Fruit fly (Drosophila melanogaster) whole organism, embryonic: ENCODE data around the gene fd96Ca.
A peak's percentile ranks its signal among the peaks of the same experiment; 100 is the strongest.

Source experiments
- B-H1 ChIP-seq: fragments of 200-800 bp; sonication (Bioruptor generic); IDR thresholded peaks from 3 replicates; pipeline ENCODE4 v1.3.6; 2022; ENCODE audit warnings: missing biosample characterization, missing genetic modification characterization
- Bgb ChIP-seq: fragments of 200-800 bp; sonication (Bioruptor generic); IDR thresholded peaks from 2 replicates; pipeline ENCODE4 v1.3.6; 2022; ENCODE audit warnings: missing biosample characterization, missing genetic modification characterization; ENCODE audit not compliant: partially characterized antibody
- Blimp-1 ChIP-seq: fragments of 200-800 bp; sonication (Bioruptor generic); optimal IDR thresholded peaks from 3 replicates; lab custom pipeline; 2018; ENCODE audit warnings: missing biosample characterization, missing genetic modification characterization, mild to moderate bottlenecking, moderate library complexity, missing genetic modification reagents
- CG10209 ChIP-seq: fragments of 200-800 bp; sonication (Bioruptor generic); optimal IDR thresholded peaks from 3 replicates; lab custom pipeline; 2017; ENCODE audit warnings: missing biosample characterization, mild to moderate bottlenecking, missing genetic modification characterization, missing genetic modification reagents
- CG10959 ChIP-seq: fragments of 200-800 bp; sonication (Bioruptor generic); IDR thresholded peaks from 2 replicates; pipeline ENCODE4 v1.3.6; 2022; ENCODE audit warnings: missing biosample characterization, missing genetic modification characterization
- CG11398 ChIP-seq: fragments of 200-800 bp; sonication (Bioruptor generic); optimal IDR thresholded peaks from 2 replicates; lab custom pipeline; 2016; ENCODE audit warnings: missing biosample characterization, missing genetic modification characterization
- CG11696 ChIP-seq: fragments of 200-800 bp; sonication (Bioruptor generic); IDR thresholded peaks from 2 replicates; pipeline ENCODE4 v1.3.6; 2022; ENCODE audit warnings: missing biosample characterization, missing genetic modification characterization
- CG16863 ChIP-seq: fragments of 200-800 bp; sonication (Bioruptor generic); optimal IDR thresholded peaks from 3 replicates; lab custom pipeline; 2016; ENCODE audit warnings: missing biosample characterization, missing genetic modification characterization
- CG17186 ChIP-seq: fragments of 200-800 bp; sonication (Bioruptor generic); optimal IDR thresholded peaks from 3 replicates; lab custom pipeline; 2017; ENCODE audit warnings: missing biosample characterization, missing genetic modification reagents, missing genetic modification characterization
- CG32767 ChIP-seq: fragments of 200-800 bp; sonication (Bioruptor generic); IDR thresholded peaks from 2 replicates; pipeline ENCODE4 v1.3.6; 2022; ENCODE audit warnings: missing biosample characterization, missing genetic modification characterization
- CG4328 ChIP-seq: fragments of 200-800 bp; sonication (Bioruptor generic); optimal IDR thresholded peaks from 3 replicates; lab custom pipeline; 2017; ENCODE audit warnings: missing biosample characterization, missing genetic modification reagents, missing genetic modification characterization
- CG4617 ChIP-seq: fragments of 200-800 bp; sonication (Bioruptor generic); optimal IDR thresholded peaks from 3 replicates; lab custom pipeline; 2016; ENCODE audit warnings: missing biosample characterization, missing genetic modification characterization, borderline replicate concordance
- CG4854 ChIP-seq: fragments of 200-800 bp; sonication (Bioruptor generic); optimal IDR thresholded peaks from 2 replicates; lab custom pipeline; 2016; ENCODE audit warnings: missing biosample characterization, missing genetic modification characterization, inconsistent platforms
- CG6791 ChIP-seq: fragments of 200-800 bp; sonication (Bioruptor generic); IDR thresholded peaks from 3 replicates; pipeline ENCODE4 v1.3.6; 2022; ENCODE audit warnings: missing biosample characterization, missing genetic modification characterization; ENCODE audit not compliant: partially characterized antibody
- CG7786 ChIP-seq: fragments of 200-800 bp; sonication (Bioruptor generic); optimal IDR thresholded peaks from 2 replicates; lab custom pipeline; 2016; ENCODE audit warnings: missing biosample characterization, missing genetic modification characterization
- CG7963 ChIP-seq: fragments of 200-800 bp; sonication (Bioruptor generic); IDR thresholded peaks from 3 replicates; pipeline ENCODE4 v1.3.6; 2022; ENCODE audit warnings: missing biosample characterization, missing genetic modification characterization; ENCODE audit not compliant: partially characterized antibody
- CG8290 ChIP-seq, 3 experiments: fragments of 200-800 bp; sonication (Bioruptor generic); optimal IDR thresholded peaks; 2 replicates each; lab custom pipeline; 2016 to 2019; ENCODE audit warnings: missing biosample characterization in 3 of 3, missing genetic modification characterization in 3 of 3, mild to moderate bottlenecking in 2 of 3, moderate library complexity in 1 of 3
- CG9932 ChIP-seq: fragments of 200-800 bp; sonication (Bioruptor generic); IDR thresholded peaks from 2 replicates; pipeline ENCODE4 v1.3.6; 2022; ENCODE audit warnings: missing biosample characterization, missing genetic modification characterization
- CHES-1-like ChIP-seq: fragments of 200-800 bp; sonication (Bioruptor generic); optimal IDR thresholded peaks from 2 replicates; lab custom pipeline; 2016; ENCODE audit warnings: missing biosample characterization, missing genetic modification characterization
- D19B ChIP-seq: fragments of 200-800 bp; sonication (Bioruptor generic); optimal IDR thresholded peaks from 2 replicates; lab custom pipeline; 2017; ENCODE audit warnings: missing biosample characterization, mild to moderate bottlenecking, missing genetic modification characterization
- Ets97D ChIP-seq: fragments of 200-800 bp; sonication (Bioruptor generic); optimal IDR thresholded peaks from 3 replicates; lab custom pipeline; 2016; ENCODE audit warnings: missing biosample characterization, missing genetic modification characterization
- Fer3 ChIP-seq: fragments of 200-800 bp; sonication (Bioruptor generic); optimal IDR thresholded peaks from 2 replicates; lab custom pipeline; 2018; ENCODE audit warnings: missing biosample characterization, mild to moderate bottlenecking, missing genetic modification characterization, moderate library complexity
- GATAe ChIP-seq: fragments of 200-800 bp; sonication (Bioruptor generic); conservative IDR thresholded peaks from 2 replicates; pipeline ENCODE4 v1.3.6; 2022; ENCODE audit warnings: missing biosample characterization, missing genetic modification characterization
- HLHmδ ChIP-seq: fragments of 200-800 bp; sonication (Bioruptor generic); optimal IDR thresholded peaks from 2 replicates; lab custom pipeline; 2018; ENCODE audit warnings: missing biosample characterization, mild to moderate bottlenecking, missing genetic modification characterization, moderate library complexity
- Hey ChIP-seq: fragments of 200-800 bp; sonication (Bioruptor generic); optimal IDR thresholded peaks from 3 replicates; lab custom pipeline; 2018; ENCODE audit warnings: missing biosample characterization, mild to moderate bottlenecking, missing genetic modification characterization
- Hr39 ChIP-seq: fragments of >200 bp; optimal IDR thresholded peaks from 2 replicates; lab custom pipeline; 2017
- Hr78 ChIP-seq, 2 experiments: fragments of 200-800 bp in 1 of 2; fragments of >200 bp in 1 of 2; sonication (Bioruptor generic) in 1 of 2; optimal IDR thresholded peaks; 2 replicates each; lab custom pipeline; 2017 to 2019; ENCODE audit warnings: missing biosample characterization in 2 of 2, missing genetic modification characterization in 2 of 2, mild to moderate bottlenecking in 1 of 2, moderate library complexity in 1 of 2
- Lpt ChIP-seq: fragments of >200 bp; optimal IDR thresholded peaks from 2 replicates; lab custom pipeline; 2018; ENCODE audit warnings: missing biosample characterization, missing genetic modification characterization
- Nf-YA ChIP-seq: fragments of 200-800 bp; sonication (Bioruptor generic); IDR thresholded peaks from 2 replicates; pipeline ENCODE4 v1.3.6; 2022; ENCODE audit warnings: missing biosample characterization, missing genetic modification characterization
- Optix ChIP-seq: fragments of 200-800 bp; sonication (Bioruptor generic); IDR thresholded peaks from 3 replicates; pipeline ENCODE4 v1.3.6; 2022; ENCODE audit warnings: missing biosample characterization, missing genetic modification characterization
- Scr ChIP-seq: fragments of 200-800 bp; sonication (Bioruptor generic); IDR thresholded peaks from 2 replicates; pipeline ENCODE4 v1.3.6; 2022; ENCODE audit warnings: missing biosample characterization, missing genetic modification characterization; ENCODE audit not compliant: partially characterized antibody
- ap ChIP-seq: fragments of 200-800 bp; sonication (Bioruptor generic); IDR thresholded peaks from 2 replicates; pipeline ENCODE4 v1.3.6; 2022; ENCODE audit warnings: missing biosample characterization, missing genetic modification characterization
- bowl ChIP-seq: fragments of 200-800 bp; sonication (Bioruptor generic); IDR thresholded peaks from 2 replicates; pipeline ENCODE4 v1.3.6; 2022; ENCODE audit warnings: missing biosample characterization, missing genetic modification characterization
- br ChIP-seq: fragments of >200 bp; optimal IDR thresholded peaks from 2 replicates; lab custom pipeline; 2017
- croc ChIP-seq: fragments of 200-800 bp; sonication (Bioruptor generic); conservative IDR thresholded peaks from 3 replicates; pipeline ENCODE4 v1.3.6; 2022; ENCODE audit warnings: missing biosample characterization, missing genetic modification characterization
- disco-r ChIP-seq: fragments of 200-800 bp; sonication (Bioruptor generic); optimal IDR thresholded peaks from 2 replicates; lab custom pipeline; 2016; ENCODE audit warnings: missing biosample characterization, missing genetic modification characterization
- hb ChIP-seq: fragments of 200-800 bp; sonication (Bioruptor generic); IDR thresholded peaks from 3 replicates; pipeline ENCODE4 v1.3.6; 2022; ENCODE audit warnings: missing biosample characterization, missing genetic modification characterization; ENCODE audit not compliant: partially characterized antibody
- hbn ChIP-seq: fragments of 200-800 bp; sonication (Bioruptor generic); IDR thresholded peaks from 2 replicates; pipeline ENCODE4 v1.3.6; 2022; ENCODE audit warnings: missing biosample characterization, missing genetic modification characterization; ENCODE audit not compliant: partially characterized antibody
- kay ChIP-seq: fragments of 200-800 bp; sonication (Bioruptor generic); optimal IDR thresholded peaks from 2 replicates; lab custom pipeline; 2016; ENCODE audit warnings: missing biosample characterization, missing genetic modification characterization
- lab ChIP-seq: fragments of 200-800 bp; sonication (Bioruptor generic); optimal IDR thresholded peaks from 3 replicates; lab custom pipeline; 2017; ENCODE audit warnings: missing biosample characterization, missing genetic modification characterization, mild to moderate bottlenecking, moderate library complexity, missing genetic modification reagents
- prd ChIP-seq, 3 experiments: fragments of >200 bp in 2 of 3; fragments of 200-800 bp in 1 of 3; sonication (Bioruptor generic) in 1 of 3; optimal IDR thresholded peaks in 2 of 3; IDR thresholded peaks in 1 of 3; 2 replicates in 2 of 3; 3 replicates in 1 of 3; pipeline versions ENCODE4 v1.3.6 to Lab custom; 2017 to 2022; ENCODE audit warnings: missing biosample characterization in 1 of 3, missing genetic modification characterization in 1 of 3
- pzg ChIP-seq: fragments of 200-800 bp; sonication (Bioruptor generic); optimal IDR thresholded peaks from 3 replicates; lab custom pipeline; 2018; ENCODE audit warnings: missing biosample characterization, mild to moderate bottlenecking, missing genetic modification characterization, moderate library complexity
- row ChIP-seq: fragments of 200-800 bp; sonication (Bioruptor generic); IDR thresholded peaks from 3 replicates; pipeline ENCODE4 v1.3.6; 2022; ENCODE audit warnings: missing biosample characterization, missing genetic modification characterization
- sc ChIP-seq, 3 experiments: fragments of >200 bp in 2 of 3; fragments of 200-800 bp in 1 of 3; sonication (Bioruptor generic) in 1 of 3; optimal IDR thresholded peaks; 2 replicates in 2 of 3; 3 replicates in 1 of 3; lab custom pipeline; 2017; ENCODE audit warnings: mild to moderate bottlenecking in 1 of 3, missing biosample characterization in 1 of 3, missing genetic modification characterization in 1 of 3, missing genetic modification reagents in 1 of 3
- slbo ChIP-seq: fragments of 200-800 bp; sonication (Bioruptor generic); IDR thresholded peaks from 2 replicates; pipeline ENCODE4 v1.3.6; 2022; ENCODE audit warnings: missing biosample characterization, missing genetic modification characterization
- slou ChIP-seq: fragments of 200-800 bp; sonication (Bioruptor generic); optimal IDR thresholded peaks from 3 replicates; lab custom pipeline; 2016; ENCODE audit warnings: missing biosample characterization, missing genetic modification characterization
- sqz ChIP-seq: fragments of 200-800 bp; sonication (Bioruptor generic); optimal IDR thresholded peaks from 3 replicates; lab custom pipeline; 2018; ENCODE audit warnings: missing biosample characterization, mild to moderate bottlenecking, missing genetic modification characterization
- ssp ChIP-seq: fragments of 200-800 bp; sonication (Bioruptor generic); IDR thresholded peaks from 2 replicates; pipeline ENCODE4 v1.3.6; 2022; ENCODE audit warnings: missing biosample characterization, missing genetic modification characterization
- zen ChIP-seq: fragments of 200-800 bp; sonication (Bioruptor generic); optimal IDR thresholded peaks from 3 replicates; lab custom pipeline; 2018; ENCODE audit warnings: missing biosample characterization, mild to moderate bottlenecking, missing genetic modification characterization, moderate library complexity

The fd96Ca gene

dm6 chr3R:25039028-25039476 lies 43.4 kb upstream of the fd96Ca start, which contains the start of the genes Ythdf and bai (continued):
- TF ChIP-seq CG10959 (GFP tag; lab: Robert Waterston, UW), result no peak
- no peak for TF ChIP-seq HLHmδ (GFP tag; lab: Kevin White, UChicago)
- peak; percentile 81 for TF ChIP-seq hbn
- no peak for TF ChIP-seq CG11696
- peak; percentile 78 for TF ChIP-seq hb (GFP tag; lab: Robert Waterston, UW)
- peak; percentile 92 for TF ChIP-seq CG17186 (GFP tag; lab: Kevin White, UChicago)
- TF ChIP-seq kay (GFP tag; lab: Kevin White, UChicago), result peak; percentile 19
- no peak for TF ChIP-seq CG9932 (GFP tag; lab: Robert Waterston, UW)
- no peak for TF ChIP-seq br
- peak; percentile 2 for TF ChIP-seq CG11398 (GFP tag; lab: Kevin White, UChicago)
- TF ChIP-seq Lpt (GFP tag; lab: Kevin White, UChicago), result no peak
- no peak for TF ChIP-seq Hr78 (GFP tag; optimal IDR thresholded peaks at IDR 0.05; lab: Kevin White, UChicago)
- peak; percentile 64; the same call in 1 of the 2 replicates for TF ChIP-seq slbo (GFP tag; lab: Robert Waterston, UW)
- peak; percentile 55 for TF ChIP-seq CG7786 (GFP tag; lab: Kevin White, UChicago)
- no peak for TF ChIP-seq Nf-YA (GFP tag; lab: Robert Waterston, UW)
- TF ChIP-seq CG4617 (GFP tag; lab: Kevin White, UChicago), result peak; percentile 78
- TF ChIP-seq pzg (GFP tag; lab: Kevin White, UChicago), result peak; percentile 84
- TF ChIP-seq croc (GFP tag; lab: Robert Waterston, UW), result no peak
- TF ChIP-seq CHES-1-like (GFP tag; lab: Kevin White, UChicago), result peak; percentile 61
- TF ChIP-seq slou, result peak; percentile 37
- no peak for TF ChIP-seq Hey (tag; lab: Kevin White, UChicago)
- TF ChIP-seq sc (optimal IDR thresholded peaks at IDR 0.05; lab: Kevin White, UChicago), result no peak
- TF ChIP-seq sc (GFP tag; optimal IDR thresholded peaks at IDR 0.05; lab: Kevin White, UChicago), result no peak
- TF ChIP-seq row (GFP tag; lab: Robert Waterston, UW), result peak; percentile 60
- TF ChIP-seq D19B, result no peak
- no peak for TF ChIP-seq CG4328 (GFP tag; lab: Kevin White, UChicago)
- TF ChIP-seq Hr39, result no peak
- TF ChIP-seq Bgb (GFP tag; lab: Robert Waterston, UW), result peak; percentile 83
- no peak for TF ChIP-seq lab (GFP tag; lab: Kevin White, UChicago)
- peak; percentile 67 for TF ChIP-seq Ets97D (GFP tag; lab: Kevin White, UChicago)
- TF ChIP-seq CG4854 (GFP tag; lab: Kevin White, UChicago), result peak; percentile 4
- no peak for TF ChIP-seq disco-r (GFP tag; lab: Kevin White, UChicago)
- no peak for TF ChIP-seq ap
- TF ChIP-seq Fer3, result no peak
- peak; percentile 91 for TF ChIP-seq Scr (GFP tag; lab: Robert Waterston, UW)
- no peak for TF ChIP-seq B-H1 (GFP tag; lab: Robert Waterston, UW)
- no peak for TF ChIP-seq GATAe (GFP tag; lab: Robert Waterston, UW)
- no peak for TF ChIP-seq sqz
- TF ChIP-seq bowl (GFP tag; lab: Robert Waterston, UW), result no peak
- TF ChIP-seq Blimp-1 (GFP tag; lab: Kevin White, UChicago), result no peak
- TF ChIP-seq CG7963, result peak; percentile 55; the same call in 1 of the 3 replicates
- TF ChIP-seq prd (optimal IDR thresholded peaks at IDR 0.05; lab: Kevin White, UChicago), result no peak
- no peak for TF ChIP-seq prd (GFP tag; IDR thresholded peaks at IDR 0.05; lab: Robert Waterston, UW)
- no peak for TF ChIP-seq CG10209 (GFP tag; lab: Kevin White, UChicago)
- TF ChIP-seq CG32767 (GFP tag; lab: Robert Waterston, UW), result no peak
- peak; percentile 48 for TF ChIP-seq zen (tag; lab: Kevin White, UChicago)
- TF ChIP-seq ssp (GFP tag; lab: Robert Waterston, UW), result no peak
- peak; percentile 43 for TF ChIP-seq CG8290 (GFP tag; optimal IDR thresholded peaks at IDR 0.05; lab: Kevin White, UChicago)
- peak in 1 of 2 experiments; percentile 5 for TF ChIP-seq CG8290 (tag; optimal IDR thresholded peaks at IDR 0.05; lab: Kevin White, UChicago)
- peak; percentile 82 for TF ChIP-seq CG6791
- TF ChIP-seq CG16863 (GFP tag; lab: Kevin White, UChicago), result no peak
- no peak for TF ChIP-seq Optix (GFP tag; lab: Robert Waterston, UW)
